Worm (Caenorhabditis elegans): ENCODE results near the gene T24A6.1.

The T24A6.1 gene

ce11 chrV:3523262-3523661 lies 35.6 kb upstream of the T24A6.1 start, which contains the start of gene irg-1 (continued):
- TF ChIP-seq duxl-1 (tag; optimal IDR thresholded peaks at IDR 0.05; ENCODE audit: poor library complexity) (no peak), madf-5 (GFP tag; IDR thresholded peaks at IDR 0.05) (no peak), daf-16 (GFP tag; optimal IDR thresholded peaks at IDR 0.05) (no peak), daf-16 (tag; optimal IDR thresholded peaks at IDR 0.05) (peak; percentile 72), lin-29 (GFP tag; IDR thresholded peaks at IDR 0.05) (no peak), hif-1 (tag; optimal IDR thresholded peaks at IDR 0.05) (no peak), lir-3 (tag; optimal IDR thresholded peaks at IDR 0.05) (no peak), php-3 (GFP tag; IDR thresholded peaks at IDR 0.05) (no peak), mxl-2 (GFP tag; conservative IDR thresholded peaks at IDR 0.05) (no peak), nhr-28 (tag; optimal IDR thresholded peaks at IDR 0.05) (peak; percentile 54), daf-19 (GFP tag; conservative IDR thresholded peaks at IDR 0.05) (no peak), aha-1 (tag) (peak; percentile 56), zfp-3 (GFP tag; conservative IDR thresholded peaks at IDR 0.05) (no peak), jun-1 (tag; optimal IDR thresholded peaks at IDR 0.05) (no peak), Y48G9A.11 (GFP tag; IDR thresholded peaks at IDR 0.05) (no peak)

ce11 chrV:3524970-3525369 lies 33.9 kb upstream of the T24A6.1 start, which contains the start of gene T24A6.7:
Gene T24A6.7 (plus strand): TSS chrV:3525270.
- TF ChIP-seq nhr-25 (tag; optimal IDR thresholded peaks at IDR 0.05; ENCODE audit: borderline replicate concordance, insufficient read depth) (no peak), pha-4 (GFP tag; IDR thresholded peaks at IDR 0.05) (no peak), pha-4 (tag; optimal IDR thresholded peaks at IDR 0.05) (no peak), unc-62 (GFP tag; optimal IDR thresholded peaks at IDR 0.05 in 1 of 2) (no peak), unc-62 (tag; optimal IDR thresholded peaks at IDR 0.05) (no peak), lin-15B (tag; optimal IDR thresholded peaks at IDR 0.05) (no peak), dmd-8 (GFP tag; IDR thresholded peaks at IDR 0.05) (no peak), lsy-2 (tag; optimal IDR thresholded peaks at IDR 0.05) (no peak)

DNA sequence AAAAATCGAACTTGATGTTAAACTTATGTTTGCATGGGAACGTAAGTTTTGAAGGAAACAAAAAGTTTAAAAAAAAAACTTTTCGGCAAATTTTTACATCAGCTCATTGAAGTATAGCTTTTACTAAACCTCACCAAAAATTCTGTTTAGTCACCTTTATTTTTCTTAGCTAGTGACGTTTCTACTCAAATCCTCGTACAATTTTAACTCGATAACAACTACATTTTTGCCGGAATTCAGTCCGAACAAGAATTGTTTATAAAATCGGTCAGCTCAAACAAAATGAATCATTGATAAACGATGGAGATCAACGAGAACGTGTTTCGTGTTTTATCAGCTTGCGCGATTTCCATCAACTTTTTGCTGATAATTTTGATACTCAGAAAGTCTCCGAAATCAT lies 32.0 kb upstream of the T24A6.1 start, which contains the start of gene str-260:
str-260 (plus strand) TSS at position 301 of the 400 bp plus-strand sequence.
- TF ChIP-seq snpc-1.2 (GFP tag; IDR thresholded peaks at IDR 0.05) (no peak), attf-4 (tag; optimal IDR thresholded peaks at IDR 0.05) (no peak), zfp-2 (tag; optimal IDR thresholded peaks at IDR 0.05) (no peak), spr-1 (tag; optimal IDR thresholded peaks at IDR 0.05) (no peak), ZK337.2 (GFP tag; IDR thresholded peaks at IDR 0.05) (no peak), vab-7 (GFP tag; IDR thresholded peaks at IDR 0.05) (no peak), R02D3.7 (tag; optimal IDR thresholded peaks at IDR 0.05) (no peak), zip-2 (tag; optimal IDR thresholded peaks at IDR 0.05) (no peak), lin-13 (GFP tag; optimal IDR thresholded peaks at IDR 0.05) (no peak), nhr-102 (tag; optimal IDR thresholded peaks at IDR 0.05) (no peak), ctbp-1 (GFP tag; IDR thresholded peaks at IDR 0.05) (no peak), rbr-2 (tag; optimal IDR thresholded peaks at IDR 0.05) (no peak), cey-2 (tag; optimal IDR thresholded peaks at IDR 0.05; ENCODE audit: borderline replicate concordance, insufficient read depth) (no peak)

DNA sequence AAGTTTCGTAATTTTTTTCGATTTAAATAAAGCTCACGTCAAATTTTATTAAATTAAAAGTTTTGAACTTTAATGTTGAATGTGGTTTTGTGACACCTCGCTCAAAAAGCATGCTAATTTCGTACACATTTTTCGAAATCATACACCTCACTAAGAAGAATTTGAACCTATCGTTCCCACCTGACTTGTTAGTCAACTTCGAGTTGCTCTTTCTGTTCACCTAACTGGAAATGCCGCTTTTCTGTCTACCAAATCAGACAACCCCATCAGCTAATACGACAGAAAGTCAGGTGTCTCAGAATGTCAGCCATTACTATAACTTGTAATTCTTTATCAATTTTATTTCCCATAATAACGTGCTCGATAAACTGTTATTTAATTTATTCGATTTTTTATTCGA lies 28.4 kb upstream of the T24A6.1 start, which contains the start of gene srbc-66:
srbc-66 (plus strand) TSS at position 301 of the 400 bp plus-strand sequence.
- TF ChIP-seq lim-7 (GFP tag; IDR thresholded peaks at IDR 0.05) (no peak), dmd-8 (GFP tag; IDR thresholded peaks at IDR 0.05) (no peak), madf-9 (GFP tag; conservative IDR thresholded peaks at IDR 0.05) (no peak), tra-1 (GFP tag; IDR thresholded peaks at IDR 0.05) (no peak), spr-3 (GFP tag; optimal IDR thresholded peaks at IDR 0.05) (no peak), aly-2 (tag; optimal IDR thresholded peaks at IDR 0.05) (no peak), lin-39 (tag; optimal IDR thresholded peaks at IDR 0.05) (no peak), spr-1 (tag; optimal IDR thresholded peaks at IDR 0.05) (no peak), mes-2 (tag; optimal IDR thresholded peaks at IDR 0.05; ENCODE audit: poor library complexity, severe bottlenecking) (no peak), ZK337.2 (GFP tag; IDR thresholded peaks at IDR 0.05) (no peak), F49E8.2 (tag; optimal IDR thresholded peaks at IDR 0.05; ENCODE audit: borderline replicate concordance) (no peak), ceh-82 (tag; optimal IDR thresholded peaks at IDR 0.05) (no peak), D1046.2 (GFP tag; IDR thresholded peaks at IDR 0.05) (no peak), T26A8.4 (GFP tag; IDR thresholded peaks at IDR 0.05) (no peak)
